Worm (Caenorhabditis elegans) whole organism, young adult: ENCODE results near the gene fbxa-69.
"Not testable (repeated sequence)": the region's sequence is repeated elsewhere in the genome, so short reads cannot be mapped to it uniquely, and the experiment has no call there.

Experiments used
- C06A6.2 ChIP-seq: fragments of 200-800 bp; sonication (Bioruptor generic); conservative IDR thresholded peaks from 2 replicates; pipeline ENCODE4 v1.3.6; 2022; ENCODE audit warnings: missing genetic modification characterization, missing compliant biosample characterization
- C17E4.6 ChIP-seq: fragments of 200-800 bp; sonication (Bioruptor generic); IDR thresholded peaks from 2 replicates; pipeline ENCODE4 v1.3.6; 2022; ENCODE audit warnings: missing genetic modification reagents, missing genetic modification characterization, missing compliant biosample characterization
- F10E7.11 ChIP-seq: sonication (generic microtip); optimal IDR thresholded peaks from 2 replicates; lab custom pipeline; 2017; ENCODE audit warnings: mild to moderate bottlenecking, missing genetic modification characterization, moderate library complexity, missing compliant biosample characterization
- F33H1.4 ChIP-seq: fragments of 200-800 bp; sonication (Bioruptor generic); IDR thresholded peaks from 2 replicates; pipeline ENCODE4 v1.3.6; 2022; ENCODE audit warnings: missing genetic modification reagents, missing genetic modification characterization, missing compliant biosample characterization
- F49E8.2 ChIP-seq: sonication (generic microtip); optimal IDR thresholded peaks from 3 replicates; lab custom pipeline; 2017; ENCODE audit warnings: missing genetic modification characterization, mild to moderate bottlenecking, missing compliant biosample characterization, antibody characterized with exemption, moderate library complexity; ENCODE audit not compliant: insufficient read depth
- K11D2.4 ChIP-seq: fragments of 200-800 bp; sonication (Bioruptor generic); IDR thresholded peaks from 2 replicates; pipeline ENCODE4 v1.3.6; 2022; ENCODE audit warnings: missing genetic modification reagents, missing genetic modification characterization, missing compliant biosample characterization
- T07F8.4 ChIP-seq: sonication (generic microtip); optimal IDR thresholded peaks from 2 replicates; lab custom pipeline; 2016; ENCODE audit warnings: mild to moderate bottlenecking, missing genetic modification characterization, moderate library complexity, missing compliant biosample characterization
- ZK185.1 ChIP-seq: sonication (generic microtip); optimal IDR thresholded peaks from 2 replicates; lab custom pipeline; 2016; ENCODE audit warnings: mild to moderate bottlenecking, missing genetic modification characterization, missing compliant biosample characterization; ENCODE audit not compliant: poor library complexity, severe bottlenecking
- ama-1 ChIP-seq, 3 experiments: fragments of 150-350 bp in 1 of 3; sonication (generic microtip) in 2 of 3; optimal IDR thresholded peaks; 2 replicates each; lab custom pipeline; 2014 to 2018; ENCODE audit warnings: missing biosample characterization in 2 of 3, missing genetic modification characterization in 2 of 3, missing genetic modification reagents in 2 of 3
- attf-3 ChIP-seq: fragments of 200-800 bp; sonication (Bioruptor generic); conservative IDR thresholded peaks from 2 replicates; pipeline ENCODE4 v1.3.6; 2022; ENCODE audit warnings: missing genetic modification reagents, missing genetic modification characterization, missing compliant biosample characterization
- ccch-3 ChIP-seq: fragments of 200-800 bp; sonication (Bioruptor generic); optimal IDR thresholded peaks from 2 replicates; lab custom pipeline; 2018; ENCODE audit warnings: mild to moderate bottlenecking, missing genetic modification characterization, missing compliant biosample characterization
- cebp-2 ChIP-seq: fragments of 200-800 bp; sonication (Bioruptor generic); IDR thresholded peaks from 2 replicates; pipeline ENCODE4 v1.3.6; 2022; ENCODE audit warnings: missing genetic modification characterization, missing compliant biosample characterization
- ceh-58 ChIP-seq: fragments of 200-800 bp; sonication (Bioruptor generic); IDR thresholded peaks from 2 replicates; pipeline ENCODE4 v1.3.6; 2022; ENCODE audit warnings: missing genetic modification characterization, missing compliant biosample characterization
- dpff-1 ChIP-seq: sonication (generic microtip); optimal IDR thresholded peaks from 2 replicates; lab custom pipeline; 2017; ENCODE audit warnings: mild to moderate bottlenecking, missing genetic modification characterization, missing compliant biosample characterization
- efl-1 ChIP-seq: fragments of 150-350 bp; optimal IDR thresholded peaks from 2 replicates; lab custom pipeline; 2014; ENCODE audit warnings: missing biosample characterization, missing genetic modification reagents, missing genetic modification characterization
- egrh-3 ChIP-seq: fragments of 200-800 bp; sonication (Bioruptor generic); IDR thresholded peaks from 2 replicates; pipeline ENCODE4 v1.3.6; 2022; ENCODE audit warnings: missing genetic modification reagents, missing genetic modification characterization, missing compliant biosample characterization
- ets-4 ChIP-seq: fragments of 200-800 bp; sonication (Bioruptor generic); optimal IDR thresholded peaks from 2 replicates; lab custom pipeline; 2018; ENCODE audit warnings: mild to moderate bottlenecking, missing genetic modification characterization, missing compliant biosample characterization
- gei-17 ChIP-seq: fragments of 200-800 bp; sonication (Bioruptor generic); optimal IDR thresholded peaks from 2 replicates; lab custom pipeline; 2018; ENCODE audit warnings: mild to moderate bottlenecking, missing genetic modification characterization, missing compliant biosample characterization
- hlh-12 ChIP-seq: sonication (generic microtip); optimal IDR thresholded peaks from 2 replicates; lab custom pipeline; 2016; ENCODE audit warnings: missing genetic modification characterization, missing compliant biosample characterization
- hsf-1 ChIP-seq: fragments of 200-800 bp; sonication (Bioruptor generic); IDR thresholded peaks from 2 replicates; pipeline ENCODE4 v1.3.6; 2022; ENCODE audit warnings: missing genetic modification reagents, missing genetic modification characterization, missing compliant biosample characterization
- lin-54 ChIP-seq: fragments of 200-800 bp; sonication (Bioruptor generic); optimal IDR thresholded peaks from 2 replicates; lab custom pipeline; 2018; ENCODE audit warnings: mild to moderate bottlenecking, missing genetic modification characterization, missing compliant biosample characterization
- lir-1 ChIP-seq: fragments of 200-800 bp; sonication (Bioruptor generic); conservative IDR thresholded peaks from 2 replicates; pipeline ENCODE4 v1.3.6; 2022; ENCODE audit warnings: missing genetic modification reagents, missing genetic modification characterization, missing compliant biosample characterization
- madf-3 ChIP-seq: fragments of 200-800 bp; sonication (Bioruptor generic); IDR thresholded peaks from 2 replicates; pipeline ENCODE4 v1.3.6; 2022; ENCODE audit warnings: missing genetic modification reagents, missing genetic modification characterization, missing compliant biosample characterization
- madf-8 ChIP-seq: fragments of 200-800 bp; sonication (Bioruptor generic); conservative IDR thresholded peaks from 2 replicates; pipeline ENCODE4 v1.3.6; 2022; ENCODE audit warnings: missing genetic modification reagents, missing genetic modification characterization, missing compliant biosample characterization
- nfya-1 ChIP-seq: sonication (generic microtip); optimal IDR thresholded peaks from 2 replicates; lab custom pipeline; 2017; ENCODE audit warnings: antibody characterized with exemption, missing compliant biosample characterization, missing genetic modification characterization, borderline replicate concordance; ENCODE audit not compliant: insufficient read depth
- sea-2 ChIP-seq: fragments of 200-800 bp; sonication (Bioruptor generic); IDR thresholded peaks from 2 replicates; pipeline ENCODE4 v1.3.6; 2022; ENCODE audit warnings: missing genetic modification characterization, missing compliant biosample characterization
- snpc-3.4 ChIP-seq: sonication (generic microtip); optimal IDR thresholded peaks from 2 replicates; lab custom pipeline; 2017; ENCODE audit warnings: missing genetic modification characterization, mild to moderate bottlenecking, missing compliant biosample characterization, antibody characterized with exemption, moderate library complexity, missing genotype, missing genetic modification reagents
- snpc-4 ChIP-seq, 5 experiments: fragments of 150-350 bp in 1 of 5; sonication (generic microtip) in 4 of 5; optimal IDR thresholded peaks; 2 replicates each; lab custom pipeline; 2014 to 2018; ENCODE audit warnings: missing genetic modification characterization in 5 of 5, missing biosample characterization in 3 of 5, antibody characterized with exemption in 2 of 5, mild to moderate bottlenecking in 2 of 5, missing compliant biosample characterization in 2 of 5, missing genotype in 2 of 5, moderate library complexity in 2 of 5, missing genetic modification reagents in 1 of 5
- tbp1 ChIP-seq: fragments of 200-800 bp; sonication (Bioruptor generic); optimal IDR thresholded peaks from 2 replicates; lab custom pipeline; 2018; ENCODE audit warnings: mild to moderate bottlenecking, missing genetic modification characterization, missing compliant biosample characterization
- tbx-9 ChIP-seq: sonication (generic microtip); optimal IDR thresholded peaks from 2 replicates; lab custom pipeline; 2016; ENCODE audit warnings: borderline replicate concordance, missing genetic modification characterization, inconsistent platforms, missing compliant biosample characterization
- unc-62 ChIP-seq: fragments of 150-350 bp; optimal IDR thresholded peaks from 2 replicates; lab custom pipeline; 2014; ENCODE audit warnings: missing biosample characterization, missing genetic modification reagents, missing genetic modification characterization
- zfh-2 ChIP-seq: fragments of 200-800 bp; sonication (Bioruptor generic); conservative IDR thresholded peaks from 2 replicates; pipeline ENCODE4 v1.3.6; 2022; ENCODE audit warnings: missing genetic modification reagents, missing genetic modification characterization, missing compliant biosample characterization
- ztf-18 ChIP-seq: sonication (generic microtip); optimal IDR thresholded peaks from 2 replicates; lab custom pipeline; 2016; ENCODE audit warnings: missing genotype, mild to moderate bottlenecking, missing genetic modification characterization, missing compliant biosample characterization
- ztf-22 ChIP-seq: fragments of 200-800 bp; sonication (Bioruptor generic); optimal IDR thresholded peaks from 2 replicates; lab custom pipeline; 2018; ENCODE audit warnings: mild to moderate bottlenecking, missing genetic modification characterization, moderate library complexity, missing compliant biosample characterization
- ztf-25 ChIP-seq: fragments of 200-800 bp; sonication (Bioruptor generic); IDR thresholded peaks from 2 replicates; pipeline ENCODE4 v1.3.6; 2022; ENCODE audit warnings: missing genetic modification reagents, missing genetic modification characterization, missing compliant biosample characterization

The fbxa-69 gene

DNA sequence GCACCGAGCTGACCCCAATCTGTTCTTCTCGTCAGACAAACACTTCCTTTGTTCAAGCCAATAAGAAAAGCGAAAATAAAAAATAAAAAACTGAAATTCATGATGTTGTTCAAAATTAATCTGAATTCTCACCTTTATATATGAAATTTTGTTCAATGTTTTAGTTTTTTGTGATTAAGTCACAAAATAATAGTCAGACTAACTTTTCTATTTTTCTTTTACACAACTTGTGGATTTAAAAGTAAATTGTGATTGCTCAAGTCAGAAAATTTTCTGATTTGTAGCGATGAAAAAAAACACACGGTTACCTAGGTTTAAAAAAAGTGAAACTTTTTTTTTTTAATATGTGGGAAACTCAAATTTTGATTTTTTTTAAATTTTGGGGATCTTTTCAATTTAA, 2.0 kb upstream of the fbxa-69 start, which contains the start of gene abf-3:
TSS of gene abf-3 (minus strand) at position 101 of the 400 bp plus-strand sequence.
- TF ChIP-seq ztf-25 (GFP tag; lab: Robert Waterston, UW) (no peak), C17E4.6 (GFP tag; lab: Robert Waterston, UW) (no peak), ama-1 (optimal IDR thresholded peaks at IDR 0.05; lab: Kevin White, UChicago) (no peak), ama-1 (GFP tag; optimal IDR thresholded peaks at IDR 0.05; lab: Kevin White, UChicago) (no peak), ccch-3 (no peak), hlh-12 (no peak), ztf-18 (tag; lab: Kevin White, UChicago) (no peak), ZK185.1 (no peak), egrh-3 (GFP tag; lab: Robert Waterston, UW) (no peak), ets-4 (GFP tag; lab: Kevin White, UChicago) (no peak), lin-54 (GFP tag; lab: Kevin White, UChicago) (no peak), snpc-4 (GFP tag; optimal IDR thresholded peaks at IDR 0.05; lab: Kevin White, UChicago) (no peak), snpc-4 (tag; optimal IDR thresholded peaks at IDR 0.05; lab: Kevin White, UChicago) (no peak), C06A6.2 (GFP tag; lab: Robert Waterston, UW) (no peak), tbp1 (GFP tag; lab: Kevin White, UChicago) (no peak), F49E8.2 (tag; lab: Kevin White, UChicago) (no peak), zfh-2 (GFP tag; lab: Robert Waterston, UW) (no peak), ceh-58 (no peak), nfya-1 (no peak)

- not testable (repeated sequence) for TF ChIP-seq T07F8.4 (tag; lab: Kevin White, UChicago); F33H1.4; ets-4 (GFP tag; lab: Kevin White, UChicago)
These were observed 3.8 kb downstream of the fbxa-69 start, which contains the start of gene nhr-282 for ce11 chrV:15811982-15812381. nhr-282 (plus strand) TSS chrV:15812282.

ce11 chrV:15810446-15810845, 5.3 kb downstream of the fbxa-69 start, which contains the start of gene F54B8.1:
F54B8.1 (plus strand) TSS chrV:15810746.
- TF ChIP-seq K11D2.4 (GFP tag; lab: Robert Waterston, UW) (no peak), T07F8.4 (tag; lab: Kevin White, UChicago) (no peak), tbx-9 (no peak), F10E7.11 (no peak), efl-1 (no peak), lir-1 (no peak), attf-3 (GFP tag; lab: Robert Waterston, UW) (no peak), unc-62 (GFP tag; lab: Kevin White, UChicago) (no peak), cebp-2 (GFP tag; lab: Robert Waterston, UW) (no peak), F33H1.4 (no peak), ztf-22 (no peak)

ce11 chrV:15809543-15809942, 6.2 kb downstream of the fbxa-69 start, which contains the start of gene srsx-36:
srsx-36 (minus strand) TSS chrV:15809643.
- TF ChIP-seq dpff-1 (tag; lab: Kevin White, UChicago) (no peak), madf-3 (GFP tag; lab: Robert Waterston, UW) (no peak), cebp-2 (GFP tag; lab: Robert Waterston, UW) (no peak), gei-17 (GFP tag; lab: Kevin White, UChicago) (no peak), hsf-1 (GFP tag; lab: Robert Waterston, UW) (no peak), sea-2 (GFP tag; lab: Robert Waterston, UW) (no peak), lir-1 (no peak), snpc-3.4 (tag; lab: Kevin White, UChicago) (no peak), unc-62 (GFP tag; lab: Kevin White, UChicago) (no peak), tbp1 (GFP tag; lab: Kevin White, UChicago) (no peak), ztf-25 (GFP tag; lab: Robert Waterston, UW) (no peak), madf-8 (GFP tag; lab: Robert Waterston, UW) (no peak)
